Worm (Caenorhabditis elegans) whole organism, late embryonic: ENCODE results near the gene F42H10.2.

Experiments used
- K09A11.1 ChIP-seq: sonication (generic microtip); optimal IDR thresholded peaks from 2 replicates; lab custom pipeline; 2017; ENCODE audit warnings: antibody characterized with exemption, mild to moderate bottlenecking, missing genetic modification characterization, missing compliant biosample characterization; ENCODE audit not compliant: insufficient read depth
- T23F11.4 ChIP-seq: fragments of 200-800 bp; sonication (Bioruptor generic); optimal IDR thresholded peaks from 2 replicates; lab custom pipeline; 2018; ENCODE audit warnings: mild to moderate bottlenecking, missing genetic modification characterization, missing compliant biosample characterization
- Y22D7AL.16 ChIP-seq: sonication (generic microtip); optimal IDR thresholded peaks from 2 replicates; lab custom pipeline; 2016; ENCODE audit warnings: missing genetic modification characterization, missing compliant biosample characterization
- ama-1 ChIP-seq: fragments of 150-350 bp; optimal IDR thresholded peaks from 2 replicates; lab custom pipeline; 2014
- ceh-18 ChIP-seq: sonication (generic microtip); optimal IDR thresholded peaks from 2 replicates; lab custom pipeline; 2016; ENCODE audit warnings: missing genetic modification characterization, missing compliant biosample characterization
- ceh-45 ChIP-seq: fragments of 200-800 bp; sonication (Bioruptor generic); IDR thresholded peaks from 2 replicates; pipeline ENCODE4 v1.3.6; 2022; ENCODE audit warnings: missing genetic modification reagents, missing genetic modification characterization, missing compliant biosample characterization
- dve-1 ChIP-seq: sonication (generic microtip); optimal IDR thresholded peaks from 2 replicates; lab custom pipeline; 2017; ENCODE audit warnings: antibody characterized with exemption, mild to moderate bottlenecking, missing genetic modification characterization, missing compliant biosample characterization
- gmeb-2 ChIP-seq: sonication (generic microtip); optimal IDR thresholded peaks from 2 replicates; lab custom pipeline; 2016; ENCODE audit warnings: missing genetic modification characterization, inconsistent platforms, missing compliant biosample characterization
- nhr-11 ChIP-seq: fragments of 150-350 bp; optimal IDR thresholded peaks from 2 replicates; lab custom pipeline; 2014; ENCODE audit warnings: missing biosample characterization, missing genetic modification characterization
- nhr-232 ChIP-seq: sonication (generic microtip); optimal IDR thresholded peaks from 2 replicates; lab custom pipeline; 2016; ENCODE audit warnings: missing genetic modification characterization, missing compliant biosample characterization
- pha-2 ChIP-seq: sonication (generic microtip); optimal IDR thresholded peaks from 2 replicates; lab custom pipeline; 2017; ENCODE audit warnings: mild to moderate bottlenecking, missing genetic modification characterization, missing compliant biosample characterization
- pqm-1 ChIP-seq: sonication (generic microtip); optimal IDR thresholded peaks from 2 replicates; lab custom pipeline; 2016; ENCODE audit warnings: missing genetic modification characterization, missing compliant biosample characterization
- rnt-1 ChIP-seq: sonication (generic microtip); optimal IDR thresholded peaks from 2 replicates; lab custom pipeline; 2016; ENCODE audit warnings: missing genetic modification characterization, missing compliant biosample characterization
- unc-86 ChIP-seq: sonication (generic microtip); optimal IDR thresholded peaks from 2 replicates; lab custom pipeline; 2016; ENCODE audit warnings: missing genetic modification characterization, missing compliant biosample characterization

DNA sequence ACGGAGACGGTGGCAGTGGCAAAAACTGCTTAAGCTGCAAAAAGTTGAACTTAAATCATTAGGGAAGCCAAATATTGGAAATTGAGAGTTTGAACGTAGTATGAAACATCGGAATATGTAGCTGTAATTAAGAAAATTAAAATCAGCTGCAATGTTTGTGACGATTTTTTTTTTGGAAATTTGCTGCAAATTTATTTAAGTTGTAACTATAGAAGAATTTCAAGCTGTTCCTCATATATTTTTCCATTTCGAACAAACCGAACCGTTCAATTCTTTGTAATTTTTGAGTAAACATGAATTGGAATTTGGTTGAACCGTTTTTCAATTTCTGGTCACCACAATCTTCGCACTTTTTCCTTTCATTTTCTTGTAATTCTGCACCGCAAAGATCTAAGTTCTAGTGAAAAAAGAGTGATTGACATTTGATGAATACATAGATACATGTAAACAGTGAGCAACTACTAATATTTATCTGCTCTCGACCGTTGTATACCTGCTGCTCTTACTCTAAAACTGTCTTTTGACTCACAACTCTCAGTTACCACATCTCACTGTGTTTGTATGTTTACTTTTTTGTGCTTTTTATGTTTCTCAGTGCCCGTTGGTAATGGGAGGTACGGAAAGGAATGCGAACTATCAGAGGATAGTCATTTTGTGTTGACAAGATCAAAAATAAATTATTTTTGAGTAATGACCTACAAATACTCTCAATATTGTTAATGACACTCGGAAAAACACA is 31.4 kb downstream of the F42H10.2 start:
- TF ChIP-seq K09A11.1 (tag; lab: Kevin White, UChicago) = no peak
- TF ChIP-seq rnt-1 (tag; lab: Kevin White, UChicago) = no peak
- TF ChIP-seq pqm-1 (tag; lab: Kevin White, UChicago) = no peak
- no peak for TF ChIP-seq gmeb-2 (tag; lab: Kevin White, UChicago)
- TF ChIP-seq nhr-11 (tag; lab: Kevin White, UChicago) = no peak
- TF ChIP-seq unc-86 (tag; lab: Kevin White, UChicago) = no peak
- TF ChIP-seq nhr-232 (tag; lab: Kevin White, UChicago) = no peak
- no peak for TF ChIP-seq ama-1 (lab: Kevin White, UChicago)
- no peak for TF ChIP-seq pha-2 (tag; lab: Kevin White, UChicago)
- no peak for TF ChIP-seq T23F11.4 (GFP tag; lab: Kevin White, UChicago)
- no peak for TF ChIP-seq ceh-45 (GFP tag; lab: Robert Waterston, UW)
- no peak for TF ChIP-seq ceh-18
- no peak for TF ChIP-seq dve-1 (tag; lab: Kevin White, UChicago)
- TF ChIP-seq Y22D7AL.16 = no peak
